Fruit fly (Drosophila melanogaster) whole organism, adult: ENCODE data around the gene CG10681.

ENCODE experiments used
- CG11617 ChIP-seq: fragments of 200-800 bp; sonication (Bioruptor generic); optimal IDR thresholded peaks from 2 replicates; lab custom pipeline; 2017; ENCODE audit warnings: mild to moderate bottlenecking, missing biosample characterization, missing genetic modification reagents, missing genetic modification characterization
- CG14711 ChIP-seq: fragments of 200-800 bp; sonication (Bioruptor generic); optimal IDR thresholded peaks from 2 replicates; lab custom pipeline; 2018; ENCODE audit warnings: missing biosample characterization, mild to moderate bottlenecking, missing genetic modification characterization, moderate library complexity
- CG1620 ChIP-seq: fragments of 200-800 bp; sonication (Bioruptor generic); optimal IDR thresholded peaks from 2 replicates; lab custom pipeline; 2016; ENCODE audit warnings: missing biosample characterization, missing genetic modification characterization
- CG7101 ChIP-seq: fragments of 200-800 bp; sonication (Bioruptor generic); optimal IDR thresholded peaks from 2 replicates; lab custom pipeline; 2018; ENCODE audit warnings: missing biosample characterization, mild to moderate bottlenecking, missing genetic modification characterization, moderate library complexity
- Hr96 ChIP-seq: fragments of 200-800 bp; sonication (Bioruptor generic); optimal IDR thresholded peaks from 2 replicates; lab custom pipeline; 2016; ENCODE audit warnings: missing biosample characterization, missing genetic modification characterization
- kay ChIP-seq: fragments of 200-800 bp; sonication (Bioruptor generic); peaks from one replicate; lab custom pipeline; 2016; ENCODE audit warnings: missing biosample characterization, missing genetic modification characterization, borderline replicate concordance

dm6 chr3L:12489952-12490351 is 11.4 kb upstream of the CG10681 start:
- no peak for TF ChIP-seq CG7101 (tag; lab: Kevin White, UChicago)
- no peak for TF ChIP-seq CG14711 (tag; lab: Kevin White, UChicago)
- no peak for TF ChIP-seq CG11617
- TF ChIP-seq Hr96 (GFP tag; lab: Kevin White, UChicago) = no peak
- TF ChIP-seq kay (GFP tag; lab: Kevin White, UChicago) = no peak
- no peak for TF ChIP-seq CG1620 (GFP tag; lab: Kevin White, UChicago)
